Worm (Caenorhabditis elegans): ENCODE measurements around the gene aass-1.

ce11 chrIV:244843-245242 is at the start of gene aass-1:
- no peak for TF ChIP-seq sptf-2 (GFP tag; optimal IDR thresholded peaks at IDR 0.05)
- TF ChIP-seq Y53G8AR.9 (GFP tag; conservative IDR thresholded peaks at IDR 0.05), result no peak
- no peak for TF ChIP-seq let-607 (tag; optimal IDR thresholded peaks at IDR 0.05)
- no peak for TF ChIP-seq mcd-1 (GFP tag; IDR thresholded peaks at IDR 0.05)
- TF ChIP-seq Y53F4B.3 (GFP tag; IDR thresholded peaks at IDR 0.05), result no peak
- no peak for TF ChIP-seq ekl-4 (GFP tag; IDR thresholded peaks at IDR 0.05)
- TF ChIP-seq atf-7 (tag; optimal IDR thresholded peaks at IDR 0.05), result no peak
- no peak for TF ChIP-seq F55B11.4 (tag; optimal IDR thresholded peaks at IDR 0.05; ENCODE audit: borderline replicate concordance, insufficient read depth)
